Fruit fly (Drosophila melanogaster): ENCODE measurements around the gene S-Lap1.

Gene S-Lap1

dm6 chr3L:8603880-8604692 is 12.9 kb upstream of the S-Lap1 start, which contains the start of the genes CG5989 and CG6282 (continued):
- peak; percentile 2 for TF ChIP-seq Mes4 (GFP tag; optimal IDR thresholded peaks at IDR 0.05)
- peak; percentile 53 for TF ChIP-seq Rfx (GFP tag; IDR thresholded peaks at IDR 0.05)
- TF ChIP-seq CG4707 (GFP tag; optimal IDR thresholded peaks at IDR 0.05): peak; percentile 96
- peak; percentile 51; the same call in 1 of the 3 replicates for TF ChIP-seq CG6791 (GFP tag; IDR thresholded peaks at IDR 0.05; ENCODE audit: partially characterized antibody)
- no peak for TF ChIP-seq repo (GFP tag; optimal IDR thresholded peaks at IDR 0.05)
- no peak for TF ChIP-seq mam (GFP tag; optimal IDR thresholded peaks at IDR 0.05)
- no peak for TF ChIP-seq Bteb2 (GFP tag; optimal IDR thresholded peaks at IDR 0.05)
- no peak for TF ChIP-seq Hand (GFP tag; optimal IDR thresholded peaks at IDR 0.05)
- TF ChIP-seq CG8281 (tag; optimal IDR thresholded peaks at IDR 0.05): no peak
- TF ChIP-seq CG13894 (tag; optimal IDR thresholded peaks at IDR 0.05): no peak
- TF ChIP-seq CG8924 (tag; optimal IDR thresholded peaks at IDR 0.05): peak; percentile 46
- TF ChIP-seq CG10366 (GFP tag; IDR thresholded peaks at IDR 0.05): peak; percentile 44
- TF ChIP-seq NfI (GFP tag; optimal IDR thresholded peaks at IDR 0.05): peak; percentile 12
- no peak for TF ChIP-seq prd (optimal IDR thresholded peaks at IDR 0.05)
- TF ChIP-seq prd (GFP tag; IDR thresholded peaks at IDR 0.05): 0 out of 3 replicates have a peak, but pooled peaks have one; percentile 35
- peak; percentile 36 for TF ChIP-seq CG30431 (GFP tag; optimal IDR thresholded peaks at IDR 0.05)
- peak; percentile 36 for TF ChIP-seq Hr3 (GFP tag; optimal IDR thresholded peaks at IDR 0.05)
- TF ChIP-seq abd-A (tag; optimal IDR thresholded peaks at IDR 0.05): no peak
- TF ChIP-seq CG14710 (tag; optimal IDR thresholded peaks at IDR 0.05): peak; percentile 61
- peak; percentile 48 for TF ChIP-seq Dek (tag; optimal IDR thresholded peaks at IDR 0.05)
- peak; percentile 66 for TF ChIP-seq Opbp (GFP tag; IDR thresholded peaks at IDR 0.05; ENCODE audit: partially characterized antibody)
- TF ChIP-seq unc-4 (GFP tag; IDR thresholded peaks at IDR 0.05; ENCODE audit: partially characterized antibody): peak; percentile 61
- 0 out of 2 replicates have a peak, but pooled peaks have one; percentile 39 for TF ChIP-seq Adf1 (GFP tag; IDR thresholded peaks at IDR 0.05)
- peak; percentile 57; the same call in 1 of the 2 replicates for TF ChIP-seq H2.0 (GFP tag; IDR thresholded peaks at IDR 0.05)
- TF ChIP-seq CG11695 (GFP tag; IDR thresholded peaks at IDR 0.05): no peak
- peak; percentile 5; the same call in 1 of the 2 replicates for TF ChIP-seq CG32772 (GFP tag; IDR thresholded peaks at IDR 0.05)
- peak; percentile 45 for TF ChIP-seq CG12219 (GFP tag; optimal IDR thresholded peaks at IDR 0.05)
- TF ChIP-seq Doc2 (GFP tag; IDR thresholded peaks at IDR 0.05): no peak
- peak; percentile 38 for TF ChIP-seq CG10462 (GFP tag; optimal IDR thresholded peaks at IDR 0.05)
- peak; percentile 96 for TF ChIP-seq CG31365 (tag; optimal IDR thresholded peaks at IDR 0.05)
- TF ChIP-seq bcd (GFP tag; optimal IDR thresholded peaks at IDR 0.05): peak; percentile 57
- no peak for TF ChIP-seq lov (optimal IDR thresholded peaks at IDR 0.05)
- TF ChIP-seq lov (GFP tag; IDR thresholded peaks at IDR 0.05): peak; percentile 68
- TF ChIP-seq crp (GFP tag; optimal IDR thresholded peaks at IDR 0.05): peak; percentile 89 to 98
- peak; percentile 85 for TF ChIP-seq ken (GFP tag; IDR thresholded peaks at IDR 0.05)
- peak; percentile 58 for TF ChIP-seq Hsf (GFP tag; optimal IDR thresholded peaks at IDR 0.05)
- TF ChIP-seq Xrp1 (GFP tag; IDR thresholded peaks at IDR 0.05): peak; percentile 57
- TF ChIP-seq gem (tag; optimal IDR thresholded peaks at IDR 0.05): peak; percentile 72
- TF ChIP-seq lilli (GFP tag; optimal IDR thresholded peaks at IDR 0.05): peak; percentile 54
- TF ChIP-seq CG13296 (GFP tag; optimal IDR thresholded peaks at IDR 0.05): no peak
- TF ChIP-seq CG43689 (GFP tag; IDR thresholded peaks at IDR 0.05): 0 out of 2 replicates have a peak, but pooled peaks have one; percentile 18
- peak; percentile 60 for TF ChIP-seq Bgb (GFP tag; IDR thresholded peaks at IDR 0.05; ENCODE audit: partially characterized antibody)
- no peak for TF ChIP-seq Lim3 (GFP tag; IDR thresholded peaks at IDR 0.05)
- TF ChIP-seq oc (tag; optimal IDR thresholded peaks at IDR 0.05): peak; percentile 63
- TF ChIP-seq ATbp (GFP tag; optimal IDR thresholded peaks at IDR 0.05): peak; percentile 56
- TF ChIP-seq wor (GFP tag; IDR thresholded peaks at IDR 0.05): 0 out of 2 replicates have a peak, but pooled peaks have one; percentile 18
- peak; percentile 9 for TF ChIP-seq CG10147 (GFP tag; optimal IDR thresholded peaks at IDR 0.05)
- TF ChIP-seq dan (GFP tag; IDR thresholded peaks at IDR 0.05): no peak
- peak; percentile 11 for TF ChIP-seq CG9437 (GFP tag; optimal IDR thresholded peaks at IDR 0.05)

Data from whole organism, embryonic.